Worm (Caenorhabditis elegans) whole organism, young adult: ENCODE results near the gene ugt-62.

ENCODE experiments used
- B0019.2 ChIP-seq: fragments of 200-800 bp; sonication (Bioruptor generic); conservative IDR thresholded peaks from 2 replicates; pipeline ENCODE4 v1.3.6; 2022; ENCODE audit warnings: missing genetic modification reagents, missing genetic modification characterization, missing compliant biosample characterization
- B0035.1 ChIP-seq: sonication (generic microtip); optimal IDR thresholded peaks from 2 replicates; lab custom pipeline; 2016; ENCODE audit warnings: missing genetic modification characterization, mild to moderate bottlenecking, missing compliant biosample characterization, missing genotype, missing genetic modification reagents
- B0336.3 ChIP-seq: fragments of 200-800 bp; sonication (Bioruptor generic); IDR thresholded peaks from 2 replicates; pipeline ENCODE4 v1.3.6; 2022; ENCODE audit warnings: missing genetic modification characterization, missing compliant biosample characterization
- F22D6.2 ChIP-seq: sonication (generic microtip); optimal IDR thresholded peaks from 2 replicates; lab custom pipeline; 2016; ENCODE audit warnings: mild to moderate bottlenecking, missing genetic modification characterization, missing compliant biosample characterization
- F49E8.2 ChIP-seq: sonication (generic microtip); optimal IDR thresholded peaks from 3 replicates; lab custom pipeline; 2017; ENCODE audit warnings: missing genetic modification characterization, mild to moderate bottlenecking, missing compliant biosample characterization, antibody characterized with exemption, moderate library complexity; ENCODE audit not compliant: insufficient read depth
- F52B5.7 ChIP-seq: sonication (generic microtip); optimal IDR thresholded peaks from 2 replicates; lab custom pipeline; 2016; ENCODE audit warnings: mild to moderate bottlenecking, missing genetic modification characterization, missing compliant biosample characterization
- F57A8.1 ChIP-seq: fragments of 200-800 bp; sonication (Bioruptor generic); optimal IDR thresholded peaks from 2 replicates; lab custom pipeline; 2018; ENCODE audit warnings: mild to moderate bottlenecking, missing genetic modification characterization, moderate library complexity, missing compliant biosample characterization
- T07F8.4 ChIP-seq: sonication (generic microtip); optimal IDR thresholded peaks from 2 replicates; lab custom pipeline; 2016; ENCODE audit warnings: mild to moderate bottlenecking, missing genetic modification characterization, moderate library complexity, missing compliant biosample characterization
- Y53G8AR.9 ChIP-seq: fragments of 200-800 bp; sonication (Bioruptor generic); conservative IDR thresholded peaks from 2 replicates; pipeline ENCODE4 v1.3.6; 2022; ENCODE audit warnings: missing genetic modification reagents, missing genetic modification characterization, missing compliant biosample characterization
- Y56A3A.18 ChIP-seq: fragments of 200-800 bp; sonication (Bioruptor generic); IDR thresholded peaks from 2 replicates; pipeline ENCODE4 v1.3.6; 2022; ENCODE audit warnings: missing genetic modification reagents, missing genetic modification characterization, missing compliant biosample characterization
- ZK185.1 ChIP-seq: sonication (generic microtip); optimal IDR thresholded peaks from 2 replicates; lab custom pipeline; 2016; ENCODE audit warnings: mild to moderate bottlenecking, missing genetic modification characterization, missing compliant biosample characterization; ENCODE audit not compliant: poor library complexity, severe bottlenecking
- akir-1 ChIP-seq: fragments of 200-800 bp; sonication (Bioruptor generic); optimal IDR thresholded peaks from 2 replicates; lab custom pipeline; 2018; ENCODE audit warnings: mild to moderate bottlenecking, missing genetic modification characterization, moderate library complexity, missing compliant biosample characterization
- attf-3 ChIP-seq: fragments of 200-800 bp; sonication (Bioruptor generic); conservative IDR thresholded peaks from 2 replicates; pipeline ENCODE4 v1.3.6; 2022; ENCODE audit warnings: missing genetic modification reagents, missing genetic modification characterization, missing compliant biosample characterization
- bed-2 ChIP-seq: fragments of 200-800 bp; sonication (Bioruptor generic); IDR thresholded peaks from 2 replicates; pipeline ENCODE4 v1.3.6; 2022; ENCODE audit warnings: missing genetic modification reagents, missing genetic modification characterization, missing compliant biosample characterization
- ccch-3 ChIP-seq: fragments of 200-800 bp; sonication (Bioruptor generic); optimal IDR thresholded peaks from 2 replicates; lab custom pipeline; 2018; ENCODE audit warnings: mild to moderate bottlenecking, missing genetic modification characterization, missing compliant biosample characterization
- ceh-27 ChIP-seq: fragments of 200-800 bp; sonication (Bioruptor generic); optimal IDR thresholded peaks from 2 replicates; lab custom pipeline; 2018; ENCODE audit warnings: mild to moderate bottlenecking, missing genetic modification characterization, moderate library complexity, missing compliant biosample characterization
- ceh-91 ChIP-seq: fragments of 200-800 bp; sonication (Bioruptor generic); IDR thresholded peaks from 2 replicates; pipeline ENCODE4 v1.3.6; 2022; ENCODE audit warnings: missing genetic modification reagents, missing genetic modification characterization, missing compliant biosample characterization
- die-1 ChIP-seq: sonication (generic microtip); optimal IDR thresholded peaks from 2 replicates; lab custom pipeline; 2016; ENCODE audit warnings: missing genotype, mild to moderate bottlenecking, missing genetic modification characterization, missing compliant biosample characterization
- dox-1 ChIP-seq: fragments of 200-800 bp; sonication (Bioruptor generic); IDR thresholded peaks from 2 replicates; pipeline ENCODE4 v1.3.6; 2022; ENCODE audit warnings: missing genetic modification reagents, missing genetic modification characterization, missing compliant biosample characterization
- dpff-1 ChIP-seq: sonication (generic microtip); optimal IDR thresholded peaks from 2 replicates; lab custom pipeline; 2017; ENCODE audit warnings: mild to moderate bottlenecking, missing genetic modification characterization, missing compliant biosample characterization
- dpl-1 ChIP-seq: fragments of 150-350 bp; optimal IDR thresholded peaks from 2 replicates; lab custom pipeline; 2014; ENCODE audit warnings: missing biosample characterization, missing genetic modification reagents, missing genetic modification characterization
- ets-4 ChIP-seq: fragments of 200-800 bp; sonication (Bioruptor generic); optimal IDR thresholded peaks from 2 replicates; lab custom pipeline; 2018; ENCODE audit warnings: mild to moderate bottlenecking, missing genetic modification characterization, missing compliant biosample characterization
- gei-17 ChIP-seq: fragments of 200-800 bp; sonication (Bioruptor generic); optimal IDR thresholded peaks from 2 replicates; lab custom pipeline; 2018; ENCODE audit warnings: mild to moderate bottlenecking, missing genetic modification characterization, missing compliant biosample characterization
- hlh-12 ChIP-seq: sonication (generic microtip); optimal IDR thresholded peaks from 2 replicates; lab custom pipeline; 2016; ENCODE audit warnings: missing genetic modification characterization, missing compliant biosample characterization
- hmg-20 ChIP-seq: fragments of 200-800 bp; sonication (Bioruptor generic); IDR thresholded peaks from 2 replicates; pipeline ENCODE4 v1.3.6; 2022; ENCODE audit warnings: missing genetic modification reagents, missing genetic modification characterization, missing compliant biosample characterization
- hsf-1 ChIP-seq: fragments of 200-800 bp; sonication (Bioruptor generic); IDR thresholded peaks from 2 replicates; pipeline ENCODE4 v1.3.6; 2022; ENCODE audit warnings: missing genetic modification reagents, missing genetic modification characterization, missing compliant biosample characterization
- lag-1 ChIP-seq: fragments of 200-800 bp; sonication (Bioruptor generic); IDR thresholded peaks from 2 replicates; pipeline ENCODE4 v1.3.6; 2022; ENCODE audit warnings: missing genetic modification reagents, missing genetic modification characterization, missing compliant biosample characterization
- let-607 ChIP-seq, 2 experiments: fragments of 200-800 bp in 1 of 2; sonication (Bioruptor generic) in 1 of 2; sonication (generic microtip) in 1 of 2; optimal IDR thresholded peaks; 2 replicates each; lab custom pipeline; 2016 to 2018; ENCODE audit warnings: mild to moderate bottlenecking in 2 of 2, missing compliant biosample characterization in 2 of 2, missing genetic modification characterization in 2 of 2, moderate library complexity in 2 of 2, missing genotype in 1 of 2
- lin-26 ChIP-seq: fragments of 200-800 bp; sonication (Bioruptor generic); IDR thresholded peaks from 2 replicates; pipeline ENCODE4 v1.3.6; 2022; ENCODE audit warnings: missing genetic modification reagents, missing genetic modification characterization, missing compliant biosample characterization
- lin-40 ChIP-seq: sonication (generic microtip); optimal IDR thresholded peaks from 2 replicates; lab custom pipeline; 2016; ENCODE audit warnings: missing genetic modification characterization, mild to moderate bottlenecking, missing compliant biosample characterization, missing genotype, missing genetic modification reagents
- lir-1 ChIP-seq: fragments of 200-800 bp; sonication (Bioruptor generic); conservative IDR thresholded peaks from 2 replicates; pipeline ENCODE4 v1.3.6; 2022; ENCODE audit warnings: missing genetic modification reagents, missing genetic modification characterization, missing compliant biosample characterization
- madf-3 ChIP-seq: fragments of 200-800 bp; sonication (Bioruptor generic); IDR thresholded peaks from 2 replicates; pipeline ENCODE4 v1.3.6; 2022; ENCODE audit warnings: missing genetic modification reagents, missing genetic modification characterization, missing compliant biosample characterization
- madf-6 ChIP-seq: fragments of 200-800 bp; sonication (Bioruptor generic); IDR thresholded peaks from 2 replicates; pipeline ENCODE4 v1.3.6; 2022; ENCODE audit warnings: missing genetic modification reagents, missing genetic modification characterization, missing compliant biosample characterization
- madf-8 ChIP-seq: fragments of 200-800 bp; sonication (Bioruptor generic); conservative IDR thresholded peaks from 2 replicates; pipeline ENCODE4 v1.3.6; 2022; ENCODE audit warnings: missing genetic modification reagents, missing genetic modification characterization, missing compliant biosample characterization
- mes-4 ChIP-seq: sonication (generic microtip); optimal IDR thresholded peaks from 2 replicates; lab custom pipeline; 2016; ENCODE audit warnings: missing genotype, missing genetic modification characterization, missing compliant biosample characterization
- nfya-1 ChIP-seq: sonication (generic microtip); optimal IDR thresholded peaks from 2 replicates; lab custom pipeline; 2017; ENCODE audit warnings: antibody characterized with exemption, missing compliant biosample characterization, missing genetic modification characterization, borderline replicate concordance; ENCODE audit not compliant: insufficient read depth
- nhr-179 ChIP-seq: sonication (generic microtip); optimal IDR thresholded peaks from 2 replicates; lab custom pipeline; 2016; ENCODE audit warnings: mild to moderate bottlenecking, missing genetic modification characterization, missing compliant biosample characterization
- pha-4 ChIP-seq: fragments of 150-350 bp; sonication (generic microtip); optimal IDR thresholded peaks from 2 replicates; lab custom pipeline; 2014; ENCODE audit warnings: missing biosample characterization, missing genetic modification reagents, missing genetic modification characterization
- repo-1 ChIP-seq: sonication (generic microtip); optimal IDR thresholded peaks from 2 replicates; lab custom pipeline; 2017; ENCODE audit warnings: mild to moderate bottlenecking, missing genetic modification characterization, missing compliant biosample characterization
- sdz-38 ChIP-seq: sonication (generic microtip); optimal IDR thresholded peaks from 2 replicates; lab custom pipeline; 2016; ENCODE audit warnings: missing genotype, missing genetic modification characterization, missing compliant biosample characterization
- snpc-4 ChIP-seq, 5 experiments: fragments of 150-350 bp in 1 of 5; sonication (generic microtip) in 4 of 5; optimal IDR thresholded peaks; 2 replicates each; lab custom pipeline; 2014 to 2018; ENCODE audit warnings: missing genetic modification characterization in 5 of 5, missing biosample characterization in 3 of 5, antibody characterized with exemption in 2 of 5, mild to moderate bottlenecking in 2 of 5, missing compliant biosample characterization in 2 of 5, missing genotype in 2 of 5, moderate library complexity in 2 of 5, missing genetic modification reagents in 1 of 5
- tbx-9 ChIP-seq: sonication (generic microtip); optimal IDR thresholded peaks from 2 replicates; lab custom pipeline; 2016; ENCODE audit warnings: borderline replicate concordance, missing genetic modification characterization, inconsistent platforms, missing compliant biosample characterization
- unc-130 ChIP-seq: sonication (generic microtip); optimal IDR thresholded peaks from 2 replicates; lab custom pipeline; 2016; ENCODE audit warnings: missing genetic modification reagents, missing genetic modification characterization, missing compliant biosample characterization
- xnd-1 ChIP-seq: sonication (generic microtip); optimal IDR thresholded peaks from 2 replicates; lab custom pipeline; 2016; ENCODE audit warnings: missing genotype, missing genetic modification reagents, missing genetic modification characterization, missing compliant biosample characterization
- zfh-2 ChIP-seq: fragments of 200-800 bp; sonication (Bioruptor generic); conservative IDR thresholded peaks from 2 replicates; pipeline ENCODE4 v1.3.6; 2022; ENCODE audit warnings: missing genetic modification reagents, missing genetic modification characterization, missing compliant biosample characterization
- zim-3 ChIP-seq: sonication (generic microtip); optimal IDR thresholded peaks from 2 replicates; lab custom pipeline; 2017; ENCODE audit warnings: mild to moderate bottlenecking, missing genetic modification characterization, moderate library complexity, missing compliant biosample characterization
- ztf-18 ChIP-seq: sonication (generic microtip); optimal IDR thresholded peaks from 2 replicates; lab custom pipeline; 2016; ENCODE audit warnings: missing genotype, mild to moderate bottlenecking, missing genetic modification characterization, missing compliant biosample characterization
- ztf-25 ChIP-seq: fragments of 200-800 bp; sonication (Bioruptor generic); IDR thresholded peaks from 2 replicates; pipeline ENCODE4 v1.3.6; 2022; ENCODE audit warnings: missing genetic modification reagents, missing genetic modification characterization, missing compliant biosample characterization

ugt-62 gene

DNA sequence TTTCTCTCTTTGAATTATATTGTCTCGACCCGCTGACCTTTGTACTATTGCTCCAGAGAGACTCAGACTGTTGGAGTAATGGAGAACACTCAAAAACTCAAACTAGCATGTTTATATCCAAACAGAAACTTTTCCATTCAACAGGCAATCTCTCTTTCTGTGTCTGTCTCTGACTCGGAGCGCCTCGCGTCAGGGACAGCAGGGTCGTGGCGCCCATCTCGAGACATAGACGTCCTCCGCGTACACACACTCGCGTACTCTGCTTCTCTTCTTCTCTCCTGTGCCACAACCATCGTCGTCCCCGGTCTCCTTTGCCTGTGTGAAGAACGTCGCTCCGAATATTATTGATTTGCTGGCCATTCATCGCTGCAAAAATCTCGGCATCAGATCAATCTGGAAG, 11.5 kb upstream of the ugt-62 start (continued):
- no peak for TF ChIP-seq snpc-4 (GFP tag; optimal IDR thresholded peaks at IDR 0.05; lab: Kevin White, UChicago)
- TF ChIP-seq snpc-4 (tag; optimal IDR thresholded peaks at IDR 0.05; lab: Kevin White, UChicago), result peak in 3 of 4 experiments; percentile 12 to 55 (median 45)
- TF ChIP-seq B0336.3 (GFP tag; lab: Robert Waterston, UW), result peak; percentile 45; the same call in 1 of the 2 replicates
- TF ChIP-seq pha-4, result no peak
- no peak for TF ChIP-seq B0035.1 (tag; lab: Kevin White, UChicago)
- TF ChIP-seq lag-1 (GFP tag; lab: Robert Waterston, UW), result no peak
- TF ChIP-seq ceh-27 (GFP tag; lab: Kevin White, UChicago), result peak; percentile 88
- TF ChIP-seq nfya-1, result no peak
- TF ChIP-seq repo-1 (tag; lab: Kevin White, UChicago), result no peak
- TF ChIP-seq sdz-38 (tag; lab: Kevin White, UChicago), result no peak
- TF ChIP-seq madf-6 (GFP tag; lab: Robert Waterston, UW), result no peak
- TF ChIP-seq xnd-1 (tag; lab: Kevin White, UChicago), result no peak
- TF ChIP-seq ZK185.1 (tag; lab: Kevin White, UChicago), result peak; percentile 40
- no peak for TF ChIP-seq hlh-12 (tag; lab: Kevin White, UChicago)
- TF ChIP-seq lir-1, result no peak
- TF ChIP-seq lin-26 (GFP tag; lab: Robert Waterston, UW), result peak; percentile 47; the same call in 1 of the 2 replicates
- peak; percentile 47 for TF ChIP-seq ztf-18 (tag; lab: Kevin White, UChicago)
- TF ChIP-seq zfh-2 (GFP tag; lab: Robert Waterston, UW), result peak; percentile 98
- TF ChIP-seq gei-17 (GFP tag; lab: Kevin White, UChicago), result no peak
- no peak for TF ChIP-seq dpl-1
- TF ChIP-seq ccch-3, result no peak
- TF ChIP-seq tbx-9 (tag; lab: Kevin White, UChicago), result no peak
- no peak for TF ChIP-seq hsf-1 (GFP tag; lab: Robert Waterston, UW)
- no peak for TF ChIP-seq F49E8.2 (tag; lab: Kevin White, UChicago)
- TF ChIP-seq die-1 (tag; lab: Kevin White, UChicago), result peak; percentile 6
- TF ChIP-seq F52B5.7 (tag; lab: Kevin White, UChicago), result no peak
- no peak for TF ChIP-seq hmg-20 (GFP tag; lab: Robert Waterston, UW)
- TF ChIP-seq F22D6.2, result no peak
- 0 out of 2 replicates have a peak, but pooled peaks have one; percentile 9 for TF ChIP-seq attf-3 (GFP tag; lab: Robert Waterston, UW)
- no peak for TF ChIP-seq Y53G8AR.9 (GFP tag; lab: Robert Waterston, UW)
- no peak for TF ChIP-seq nhr-179 (tag; lab: Kevin White, UChicago)
- no peak for TF ChIP-seq T07F8.4 (tag; lab: Kevin White, UChicago)
- TF ChIP-seq madf-8 (GFP tag; lab: Robert Waterston, UW), result no peak
- no peak for TF ChIP-seq zim-3
- no peak for TF ChIP-seq madf-3 (GFP tag; lab: Robert Waterston, UW)
- no peak for TF ChIP-seq bed-2 (GFP tag; lab: Robert Waterston, UW)
- TF ChIP-seq dox-1 (GFP tag; lab: Robert Waterston, UW), result peak; percentile 87
- TF ChIP-seq lin-40 (tag; lab: Kevin White, UChicago), result peak; percentile 59
- TF ChIP-seq let-607 (tag; optimal IDR thresholded peaks at IDR 0.05; lab: Kevin White, UChicago), result peak; percentile 2 to 30
- no peak for TF ChIP-seq F57A8.1 (GFP tag; lab: Kevin White, UChicago)
- TF ChIP-seq unc-130, result no peak
- peak; percentile 43 for TF ChIP-seq ets-4 (GFP tag; lab: Kevin White, UChicago)
- TF ChIP-seq ceh-91 (GFP tag; lab: Robert Waterston, UW), result no peak
- TF ChIP-seq ztf-25, result no peak
- no peak for TF ChIP-seq mes-4 (tag; lab: Kevin White, UChicago)
- no peak for TF ChIP-seq B0019.2 (GFP tag; lab: Robert Waterston, UW)
- no peak for TF ChIP-seq akir-1 (GFP tag; lab: Kevin White, UChicago)
- no peak for TF ChIP-seq Y56A3A.18
- TF ChIP-seq dpff-1 (tag; lab: Kevin White, UChicago), result no peak
